Worm (Caenorhabditis elegans) whole organism, L4/young adult: ENCODE data around the gene gcy-19.

ENCODE experiments used
- W03F9.2 ChIP-seq: fragments of 150-350 bp; optimal IDR thresholded peaks from 2 replicates; lab custom pipeline; 2014; ENCODE audit warnings: missing biosample characterization, missing genetic modification characterization
- dao-5 ChIP-seq: sonication (generic microtip); optimal IDR thresholded peaks from 2 replicates; lab custom pipeline; 2016; ENCODE audit warnings: missing genotype, missing genetic modification characterization, moderate library complexity, missing compliant biosample characterization
- him-1 ChIP-seq: sonication (generic microtip); optimal IDR thresholded peaks from 2 replicates; lab custom pipeline; 2016; ENCODE audit warnings: missing genotype, missing genetic modification reagents, missing genetic modification characterization, missing compliant biosample characterization

DNA sequence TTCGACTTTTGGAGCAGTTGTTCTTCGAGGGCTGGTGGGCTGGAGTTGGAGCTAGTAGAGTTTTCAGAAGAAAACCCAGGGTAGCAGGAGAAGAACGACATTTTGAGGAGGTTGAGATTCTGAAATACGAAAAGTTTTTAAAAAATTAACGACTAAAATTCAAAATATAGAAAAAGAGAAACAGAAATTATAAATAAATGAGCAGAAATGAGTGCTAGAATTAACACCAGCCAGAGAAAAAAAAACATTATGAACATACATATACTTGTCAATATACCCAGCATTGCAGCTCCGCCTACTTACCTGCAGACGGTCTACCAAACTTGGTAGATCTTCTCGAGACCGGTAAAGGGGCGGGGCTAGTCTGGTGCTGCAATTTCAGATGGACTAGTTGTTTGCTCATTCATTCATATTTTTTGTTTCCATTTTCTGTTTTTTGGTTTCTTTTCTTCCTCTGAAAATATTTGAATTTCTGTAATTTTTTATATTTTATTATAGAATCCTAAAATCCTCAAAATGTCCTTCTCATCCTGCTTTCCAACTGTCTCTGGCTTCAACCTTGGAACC lies 52.6 kb downstream of the gcy-19 start, which contains the start of the genes ZC239.20 and ZC239.21:
- TF ChIP-seq W03F9.2 (tag; lab: Kevin White, UChicago): no peak
- no peak for TF ChIP-seq him-1 (tag; lab: Kevin White, UChicago)
- no peak for TF ChIP-seq dao-5 (tag; lab: Kevin White, UChicago)
